Worm (Caenorhabditis elegans): ENCODE results near the gene fkh-5.

- TF ChIP-seq attf-6 (GFP tag; IDR thresholded peaks at IDR 0.05) (no peak), Y79H2A.3 (GFP tag; conservative IDR thresholded peaks at IDR 0.05) (no peak), unc-62 (GFP tag; optimal IDR thresholded peaks at IDR 0.05) (no peak), F37B4.10 (GFP tag; IDR thresholded peaks at IDR 0.05) (no peak), dpl-1 (GFP tag; optimal IDR thresholded peaks at IDR 0.05) (no peak), hlh-12 (tag; optimal IDR thresholded peaks at IDR 0.05) (no peak), B0261.1 (tag; optimal IDR thresholded peaks at IDR 0.05) (no peak), ztf-6 (GFP tag; IDR thresholded peaks at IDR 0.05) (no peak), ama-1 (optimal IDR thresholded peaks at IDR 0.05) (no peak), ama-1 (GFP tag; optimal IDR thresholded peaks at IDR 0.05) (no peak), snpc-1.3 (tag; optimal IDR thresholded peaks at IDR 0.05; ENCODE audit: insufficient read depth) (no peak)
Measured at ce11 chrIII:4849739-4850138, 5.3 kb downstream of the fkh-5 start, which contains the start of gene nonu-1.

All from whole organism, young adult.